Fruit fly (Drosophila melanogaster) whole organism, embryonic: ENCODE results near the gene CG46463.
A peak's percentile ranks its signal among the peaks of the same experiment; 100 is the strongest.

Experiments
- Asciz ChIP-seq: fragments of 200-800 bp; sonication (Bioruptor generic); optimal IDR thresholded peaks from 2 replicates; lab custom pipeline; 2017; ENCODE audit warnings: missing biosample characterization, mild to moderate bottlenecking, missing genetic modification characterization, missing genetic modification reagents
- Bgb ChIP-seq: fragments of 200-800 bp; sonication (Bioruptor generic); IDR thresholded peaks from 2 replicates; pipeline ENCODE4 v1.3.6; 2022; ENCODE audit warnings: missing biosample characterization, missing genetic modification characterization; ENCODE audit not compliant: partially characterized antibody
- CG11696 ChIP-seq: fragments of 200-800 bp; sonication (Bioruptor generic); IDR thresholded peaks from 2 replicates; pipeline ENCODE4 v1.3.6; 2022; ENCODE audit warnings: missing biosample characterization, missing genetic modification characterization
- CG12155 ChIP-seq: fragments of 200-800 bp; sonication (Bioruptor generic); optimal IDR thresholded peaks from 3 replicates; lab custom pipeline; 2016; ENCODE audit warnings: missing biosample characterization, missing genetic modification characterization
- CG12769 ChIP-seq: fragments of 200-800 bp; sonication (Bioruptor generic); optimal IDR thresholded peaks from 2 replicates; lab custom pipeline; 2019; ENCODE audit warnings: missing biosample characterization, mild to moderate bottlenecking, missing genetic modification characterization, moderate library complexity
- CG13624 ChIP-seq: fragments of 200-800 bp; sonication (Bioruptor generic); optimal IDR thresholded peaks from 2 replicates; lab custom pipeline; 2016; ENCODE audit warnings: missing biosample characterization, missing genetic modification characterization
- CG13894 ChIP-seq: fragments of 200-800 bp; sonication (Bioruptor generic); optimal IDR thresholded peaks from 3 replicates; lab custom pipeline; 2018; ENCODE audit warnings: missing biosample characterization, mild to moderate bottlenecking, missing genetic modification characterization, moderate library complexity
- CG15011 ChIP-seq: fragments of 200-800 bp; sonication (Bioruptor generic); optimal IDR thresholded peaks from 3 replicates; lab custom pipeline; 2018; ENCODE audit warnings: missing biosample characterization, mild to moderate bottlenecking, missing genetic modification characterization
- CG1602 ChIP-seq: fragments of 200-800 bp; sonication (Bioruptor generic); optimal IDR thresholded peaks from 3 replicates; lab custom pipeline; 2016; ENCODE audit warnings: missing biosample characterization, missing genetic modification characterization
- CG17328 ChIP-seq: fragments of 200-800 bp; sonication (Bioruptor generic); IDR thresholded peaks from 2 replicates; pipeline ENCODE4 v1.3.6; 2022; ENCODE audit warnings: missing biosample characterization, missing genetic modification characterization
- CG2202 ChIP-seq: fragments of 200-800 bp; sonication (Bioruptor generic); optimal IDR thresholded peaks from 2 replicates; lab custom pipeline; 2018; ENCODE audit warnings: missing biosample characterization, mild to moderate bottlenecking, missing genetic modification characterization
- CG3163 ChIP-seq: fragments of 200-800 bp; sonication (Bioruptor generic); optimal IDR thresholded peaks from 3 replicates; lab custom pipeline; 2016; ENCODE audit warnings: missing biosample characterization, missing genetic modification characterization
- CG3281 ChIP-seq: fragments of 200-800 bp; sonication (Bioruptor generic); optimal IDR thresholded peaks from 3 replicates; lab custom pipeline; 2017; ENCODE audit warnings: missing biosample characterization, mild to moderate bottlenecking, missing genetic modification characterization
- CG34224 ChIP-seq: fragments of 200-800 bp; sonication (Bioruptor generic); IDR thresholded peaks from 3 replicates; pipeline ENCODE4 v1.3.6; 2022; ENCODE audit warnings: missing biosample characterization, missing genetic modification characterization; ENCODE audit not compliant: partially characterized antibody
- CG4424 ChIP-seq: fragments of 200-800 bp; sonication (Bioruptor generic); optimal IDR thresholded peaks from 3 replicates; lab custom pipeline; 2016; ENCODE audit warnings: missing biosample characterization, missing genetic modification characterization
- CG7987 ChIP-seq: fragments of 200-800 bp; sonication (Bioruptor generic); optimal IDR thresholded peaks from 2 replicates; lab custom pipeline; 2018; ENCODE audit warnings: missing biosample characterization, mild to moderate bottlenecking, missing genetic modification characterization, moderate library complexity
- CrebB ChIP-seq: fragments of 200-800 bp; sonication (Bioruptor generic); optimal IDR thresholded peaks from 3 replicates; lab custom pipeline; 2018; ENCODE audit warnings: missing biosample characterization, mild to moderate bottlenecking, missing genetic modification characterization
- D19B ChIP-seq: fragments of 200-800 bp; sonication (Bioruptor generic); optimal IDR thresholded peaks from 2 replicates; lab custom pipeline; 2017; ENCODE audit warnings: missing biosample characterization, mild to moderate bottlenecking, missing genetic modification characterization
- Dbx ChIP-seq: fragments of 200-800 bp; sonication (Bioruptor generic); IDR thresholded peaks from 3 replicates; pipeline ENCODE4 v1.3.6; 2022; ENCODE audit warnings: missing biosample characterization, missing genetic modification characterization
- Deaf1 ChIP-seq: fragments of 200-800 bp; optimal IDR thresholded peaks from 3 replicates; lab custom pipeline; 2019; ENCODE audit warnings: missing biosample characterization, mild to moderate bottlenecking, missing genetic modification characterization, moderate library complexity
- Dek ChIP-seq: fragments of 200-800 bp; sonication (Bioruptor generic); optimal IDR thresholded peaks from 3 replicates; lab custom pipeline; 2019; ENCODE audit warnings: missing biosample characterization, mild to moderate bottlenecking, missing genetic modification characterization, moderate library complexity
- Dref ChIP-seq: fragments of 200-800 bp; sonication (Bioruptor generic); IDR thresholded peaks from 2 replicates; pipeline ENCODE4 v1.3.6; 2022; ENCODE audit warnings: missing biosample characterization, missing genetic modification characterization
- Fer2 ChIP-seq: fragments of 200-800 bp; sonication (Bioruptor generic); optimal IDR thresholded peaks from 2 replicates; lab custom pipeline; 2018; ENCODE audit warnings: missing biosample characterization, mild to moderate bottlenecking, missing genetic modification characterization, moderate library complexity
- Gug ChIP-seq: fragments of 200-800 bp; sonication (Bioruptor generic); IDR thresholded peaks from 4 replicates; pipeline ENCODE4 v1.3.6; 2022; ENCODE audit warnings: missing biosample characterization, missing genetic modification characterization
- HLH54F ChIP-seq: fragments of 200-800 bp; sonication (Bioruptor generic); optimal IDR thresholded peaks from 3 replicates; lab custom pipeline; 2016; ENCODE audit warnings: missing biosample characterization, missing genetic modification characterization
- Max ChIP-seq: fragments of 200-800 bp; sonication (Bioruptor generic); optimal IDR thresholded peaks from 2 replicates; lab custom pipeline; 2016; ENCODE audit warnings: missing biosample characterization, mild to moderate bottlenecking, missing genetic modification characterization
- Med ChIP-seq: fragments of 200-800 bp; sonication (Bioruptor generic); peaks from one replicate; lab custom pipeline; 2016; ENCODE audit warnings: missing biosample characterization, missing genetic modification characterization, mild to moderate bottlenecking, inconsistent platforms, moderate library complexity
- Meics ChIP-seq: fragments of 200-800 bp; sonication (Bioruptor generic); optimal IDR thresholded peaks from 2 replicates; lab custom pipeline; 2017; ENCODE audit warnings: missing biosample characterization, mild to moderate bottlenecking, missing genetic modification characterization
- NfI ChIP-seq: fragments of 200-800 bp; sonication (Bioruptor generic); optimal IDR thresholded peaks from 3 replicates; lab custom pipeline; 2018; ENCODE audit warnings: missing biosample characterization, mild to moderate bottlenecking, missing genetic modification characterization, moderate library complexity
- ac ChIP-seq: fragments of 200-800 bp; sonication (Bioruptor generic); optimal IDR thresholded peaks from 3 replicates; lab custom pipeline; 2017; ENCODE audit warnings: missing biosample characterization, mild to moderate bottlenecking, missing genetic modification characterization
- ara ChIP-seq: fragments of 200-800 bp; sonication (Bioruptor generic); IDR thresholded peaks from 2 replicates; pipeline ENCODE4 v1.3.6; 2022; ENCODE audit warnings: missing biosample characterization, missing genetic modification characterization
- chinmo ChIP-seq: fragments of 200-800 bp; sonication (Bioruptor generic); IDR thresholded peaks from 4 replicates; pipeline ENCODE4 v1.3.6; 2022; ENCODE audit warnings: missing biosample characterization, missing genetic modification characterization; ENCODE audit not compliant: partially characterized antibody
- dimm ChIP-seq: fragments of 200-800 bp; sonication (Bioruptor generic); IDR thresholded peaks from 2 replicates; pipeline ENCODE4 v1.3.6; 2022; ENCODE audit warnings: missing biosample characterization, missing genetic modification characterization
- fd3F ChIP-seq: fragments of 200-800 bp; sonication (Bioruptor generic); optimal IDR thresholded peaks from 2 replicates; lab custom pipeline; 2018; ENCODE audit warnings: missing biosample characterization, mild to moderate bottlenecking, missing genetic modification characterization, moderate library complexity
- gro ChIP-seq: fragments of 200-800 bp; sonication (Bioruptor generic); optimal IDR thresholded peaks from 2 replicates; lab custom pipeline; 2016; ENCODE audit warnings: missing biosample characterization, missing genetic modification characterization
- her ChIP-seq: fragments of 200-800 bp; sonication (Bioruptor generic); optimal IDR thresholded peaks from 2 replicates; lab custom pipeline; 2016; ENCODE audit warnings: missing biosample characterization, missing genetic modification characterization
- hkb ChIP-seq, 2 experiments: fragments of 200-800 bp in 1 of 2; fragments of >200 bp in 1 of 2; sonication (Bioruptor generic) in 1 of 2; IDR thresholded peaks in 1 of 2; optimal IDR thresholded peaks in 1 of 2; 2 replicates each; pipeline versions ENCODE4 v1.3.6 to Lab custom; 2017 to 2022; ENCODE audit warnings: missing biosample characterization in 1 of 2, missing genetic modification characterization in 1 of 2
- hth ChIP-seq: fragments of >200 bp; optimal IDR thresholded peaks from 2 replicates; lab custom pipeline; 2017; ENCODE audit warnings: inconsistent platforms
- ind ChIP-seq: fragments of 200-800 bp; sonication (Bioruptor generic); optimal IDR thresholded peaks from 3 replicates; lab custom pipeline; 2016; ENCODE audit warnings: missing biosample characterization, missing genetic modification characterization
- jigr1 ChIP-seq: fragments of 200-800 bp; sonication (Bioruptor generic); IDR thresholded peaks from 3 replicates; pipeline ENCODE4 v1.3.6; 2022; ENCODE audit warnings: missing biosample characterization, missing genetic modification characterization
- lola ChIP-seq, 3 experiments: fragments of >200 bp in 2 of 3; fragments of 200-800 bp in 1 of 3; sonication (Bioruptor generic) in 1 of 3; optimal IDR thresholded peaks; 2 replicates each; lab custom pipeline; 2017 to 2019; ENCODE audit warnings: missing biosample characterization in 3 of 3, missing genetic modification characterization in 3 of 3, mild to moderate bottlenecking in 1 of 3, moderate library complexity in 1 of 3
- mam ChIP-seq: fragments of 200-800 bp; sonication (Bioruptor generic); optimal IDR thresholded peaks from 3 replicates; lab custom pipeline; 2016; ENCODE audit warnings: missing biosample characterization, missing genetic modification characterization
- nerfin-2 ChIP-seq: fragments of 200-800 bp; sonication (Bioruptor generic); IDR thresholded peaks from 2 replicates; pipeline ENCODE4 v1.3.6; 2022; ENCODE audit warnings: missing biosample characterization, missing genetic modification characterization; ENCODE audit not compliant: partially characterized antibody
- pzg ChIP-seq: fragments of 200-800 bp; sonication (Bioruptor generic); optimal IDR thresholded peaks from 3 replicates; lab custom pipeline; 2018; ENCODE audit warnings: missing biosample characterization, mild to moderate bottlenecking, missing genetic modification characterization, moderate library complexity
- run ChIP-seq: fragments of 200-800 bp; sonication (Bioruptor generic); optimal IDR thresholded peaks from 3 replicates; lab custom pipeline; 2018; ENCODE audit warnings: missing biosample characterization, mild to moderate bottlenecking, missing genetic modification characterization
- scrt ChIP-seq: fragments of 200-800 bp; sonication (Bioruptor generic); optimal IDR thresholded peaks from 2 replicates; lab custom pipeline; 2018; ENCODE audit warnings: missing biosample characterization, mild to moderate bottlenecking, missing genetic modification characterization, moderate library complexity
- sna ChIP-seq: fragments of 200-800 bp; sonication (Bioruptor generic); IDR thresholded peaks from 2 replicates; pipeline ENCODE4 v1.3.6; 2022; ENCODE audit warnings: missing biosample characterization, missing genetic modification characterization; ENCODE audit not compliant: partially characterized antibody
- sr ChIP-seq: fragments of 200-800 bp; sonication (Bioruptor generic); IDR thresholded peaks from 3 replicates; pipeline ENCODE4 v1.3.6; 2022; ENCODE audit warnings: missing biosample characterization, missing genetic modification characterization
- tll ChIP-seq, 2 experiments: fragments of 200-800 bp in 1 of 2; fragments of >200 bp in 1 of 2; sonication (Bioruptor generic) in 1 of 2; optimal IDR thresholded peaks; 2 replicates each; lab custom pipeline; 2017 to 2019; ENCODE audit warnings: missing biosample characterization in 2 of 2, missing genetic modification characterization in 2 of 2, mild to moderate bottlenecking in 1 of 2, moderate library complexity in 1 of 2
- yki ChIP-seq: fragments of >200 bp; optimal IDR thresholded peaks from 3 replicates; lab custom pipeline; 2018
- zf30C ChIP-seq: fragments of 200-800 bp; sonication (Bioruptor generic); optimal IDR thresholded peaks from 3 replicates; lab custom pipeline; 2018; ENCODE audit warnings: missing biosample characterization, mild to moderate bottlenecking, missing genetic modification characterization

The CG46463 gene

dm6 chr3L:3450410-3450809 lies 10.7 kb upstream of the CG46463 start (continued):
- TF ChIP-seq ac (GFP tag; lab: Kevin White, UChicago), result no peak
- TF ChIP-seq gro (GFP tag; lab: Kevin White, UChicago), result peak; percentile 8
- no peak for TF ChIP-seq Dref (GFP tag; lab: Robert Waterston, UW)
- TF ChIP-seq NfI (GFP tag; lab: Kevin White, UChicago), result peak; percentile 24
- no peak for TF ChIP-seq Asciz (GFP tag; lab: Kevin White, UChicago)
- TF ChIP-seq her, result no peak
- TF ChIP-seq CG13894 (tag; lab: Kevin White, UChicago), result no peak
- TF ChIP-seq CrebB (tag; lab: Kevin White, UChicago), result no peak
- TF ChIP-seq CG4424 (GFP tag; lab: Kevin White, UChicago), result no peak
- no peak for TF ChIP-seq run
- no peak for TF ChIP-seq zf30C (GFP tag; lab: Kevin White, UChicago)
- no peak for TF ChIP-seq dimm (GFP tag; lab: Robert Waterston, UW)
- TF ChIP-seq CG3281 (GFP tag; lab: Kevin White, UChicago), result peak; percentile 16
- peak; percentile 9 for TF ChIP-seq Meics (GFP tag; lab: Kevin White, UChicago)
- TF ChIP-seq yki, result no peak
- no peak for TF ChIP-seq jigr1 (GFP tag; lab: Robert Waterston, UW)
- TF ChIP-seq Gug (GFP tag; lab: Robert Waterston, UW), result no peak
- TF ChIP-seq CG2202, result no peak
- TF ChIP-seq chinmo (GFP tag; lab: Robert Waterston, UW), result no peak
- no peak for TF ChIP-seq hth (lab: Kevin White, UChicago)
- no peak for TF ChIP-seq scrt
- TF ChIP-seq CG15011 (GFP tag; lab: Kevin White, UChicago), result no peak
- peak; percentile 35 for TF ChIP-seq CG13624 (GFP tag; lab: Kevin White, UChicago)
- TF ChIP-seq tll (GFP tag; optimal IDR thresholded peaks at IDR 0.05; lab: Kevin White, UChicago), result no peak
- no peak for TF ChIP-seq ind (GFP tag; lab: Kevin White, UChicago)
- peak; percentile 8; the same call in 1 of the 2 replicates for TF ChIP-seq CG17328
- peak; percentile 92 for TF ChIP-seq D19B (GFP tag; lab: Kevin White, UChicago)
- TF ChIP-seq CG12155 (GFP tag; lab: Kevin White, UChicago), result no peak
- no peak for TF ChIP-seq CG12769 (tag; lab: Kevin White, UChicago)
- TF ChIP-seq Max (GFP tag; lab: Kevin White, UChicago), result no peak
- TF ChIP-seq CG7987 (GFP tag; lab: Kevin White, UChicago), result no peak
- no peak for TF ChIP-seq CG3163 (GFP tag; lab: Kevin White, UChicago)
- no peak for TF ChIP-seq Dbx (GFP tag; lab: Robert Waterston, UW)
- TF ChIP-seq HLH54F (GFP tag; lab: Kevin White, UChicago), result no peak
- TF ChIP-seq fd3F (GFP tag; lab: Kevin White, UChicago), result peak; percentile 44
- TF ChIP-seq sna (GFP tag; lab: Robert Waterston, UW), result no peak
- no peak for TF ChIP-seq CG34224 (GFP tag; lab: Robert Waterston, UW)
- TF ChIP-seq Deaf1 (tag; lab: Kevin White, UChicago), result peak; percentile 5
- no peak for TF ChIP-seq Fer2 (tag; lab: Kevin White, UChicago)
- peak; percentile 78 for TF ChIP-seq Med (GFP tag; lab: Kevin White, UChicago)
- no peak for TF ChIP-seq pzg (GFP tag; lab: Kevin White, UChicago)
- no peak for TF ChIP-seq nerfin-2 (GFP tag; lab: Robert Waterston, UW)
- peak in 1 of 3 experiments; percentile 46 for TF ChIP-seq lola (GFP tag; optimal IDR thresholded peaks at IDR 0.05; lab: Kevin White, UChicago)
- TF ChIP-seq CG11696 (GFP tag; lab: Robert Waterston, UW), result no peak
- no peak for TF ChIP-seq sr (GFP tag; lab: Robert Waterston, UW)
- TF ChIP-seq Bgb (GFP tag; lab: Robert Waterston, UW), result no peak
- TF ChIP-seq mam (GFP tag; lab: Kevin White, UChicago), result peak; percentile 42
- peak; percentile 8 for TF ChIP-seq Dek (tag; lab: Kevin White, UChicago)
- no peak for TF ChIP-seq ara (GFP tag; lab: Robert Waterston, UW)
- peak; percentile 13 for TF ChIP-seq CG1602 (GFP tag; lab: Kevin White, UChicago)
- TF ChIP-seq hkb (optimal IDR thresholded peaks at IDR 0.05; lab: Kevin White, UChicago), result no peak
- TF ChIP-seq hkb (GFP tag; IDR thresholded peaks at IDR 0.05; lab: Robert Waterston, UW), result no peak
